Fruit fly (Drosophila melanogaster) whole organism, embryonic: ENCODE results near the gene CG13898.

ENCODE experiments used
- Bgb ChIP-seq: fragments of 200-800 bp; sonication (Bioruptor generic); IDR thresholded peaks from 2 replicates; pipeline ENCODE4 v1.3.6; 2022; ENCODE audit warnings: missing biosample characterization, missing genetic modification characterization; ENCODE audit not compliant: partially characterized antibody
- CG11085 ChIP-seq: fragments of 200-800 bp; sonication (Bioruptor generic); IDR thresholded peaks from 2 replicates; pipeline ENCODE4 v1.3.6; 2022; ENCODE audit warnings: missing biosample characterization, missing genetic modification characterization
- CG13287 ChIP-seq: fragments of 200-800 bp; sonication (Bioruptor generic); IDR thresholded peaks from 2 replicates; pipeline ENCODE4 v1.3.6; 2022; ENCODE audit warnings: missing biosample characterization, missing genetic modification characterization; ENCODE audit not compliant: partially characterized antibody
- CG15514 ChIP-seq: fragments of 200-800 bp; sonication (Bioruptor generic); optimal IDR thresholded peaks from 3 replicates; lab custom pipeline; 2017; ENCODE audit warnings: missing biosample characterization, missing genetic modification characterization, mild to moderate bottlenecking, moderate library complexity, missing genetic modification reagents
- CG15696 ChIP-seq: fragments of 200-800 bp; sonication (Bioruptor generic); optimal IDR thresholded peaks from 2 replicates; lab custom pipeline; 2019; ENCODE audit warnings: missing biosample characterization, mild to moderate bottlenecking, missing genetic modification characterization, moderate library complexity
- CG17328 ChIP-seq: fragments of 200-800 bp; sonication (Bioruptor generic); IDR thresholded peaks from 2 replicates; pipeline ENCODE4 v1.3.6; 2022; ENCODE audit warnings: missing biosample characterization, missing genetic modification characterization
- CG17359 ChIP-seq: fragments of 200-800 bp; sonication (Bioruptor generic); optimal IDR thresholded peaks from 3 replicates; lab custom pipeline; 2018; ENCODE audit warnings: missing biosample characterization, mild to moderate bottlenecking, missing genetic modification characterization, moderate library complexity
- CG17802 ChIP-seq: fragments of 200-800 bp; sonication (Bioruptor generic); optimal IDR thresholded peaks from 2 replicates; lab custom pipeline; 2018; ENCODE audit warnings: missing biosample characterization, mild to moderate bottlenecking, missing genetic modification characterization, moderate library complexity
- CG1792 ChIP-seq: fragments of 200-800 bp; sonication (Bioruptor generic); optimal IDR thresholded peaks from 2 replicates; lab custom pipeline; 2016; ENCODE audit warnings: missing biosample characterization, missing genetic modification characterization
- CG34224 ChIP-seq: fragments of 200-800 bp; sonication (Bioruptor generic); IDR thresholded peaks from 3 replicates; pipeline ENCODE4 v1.3.6; 2022; ENCODE audit warnings: missing biosample characterization, missing genetic modification characterization; ENCODE audit not compliant: partially characterized antibody
- CG4360 ChIP-seq: fragments of 200-800 bp; sonication (Bioruptor generic); IDR thresholded peaks from 2 replicates; pipeline ENCODE4 v1.3.6; 2022; ENCODE audit warnings: missing biosample characterization, missing genetic modification characterization
- CG4404 ChIP-seq: fragments of 200-800 bp; sonication (Bioruptor generic); IDR thresholded peaks from 2 replicates; pipeline ENCODE4 v1.3.6; 2022; ENCODE audit warnings: missing biosample characterization, missing genetic modification characterization
- CG4424 ChIP-seq: fragments of 200-800 bp; sonication (Bioruptor generic); optimal IDR thresholded peaks from 3 replicates; lab custom pipeline; 2016; ENCODE audit warnings: missing biosample characterization, missing genetic modification characterization
- CG8089 ChIP-seq: fragments of 200-800 bp; sonication (Bioruptor generic); optimal IDR thresholded peaks from 3 replicates; lab custom pipeline; 2016; ENCODE audit warnings: missing biosample characterization, missing genetic modification characterization
- CoRest ChIP-seq: fragments of 200-800 bp; sonication (Bioruptor generic); optimal IDR thresholded peaks from 3 replicates; lab custom pipeline; 2018; ENCODE audit warnings: missing biosample characterization, mild to moderate bottlenecking, missing genetic modification characterization, moderate library complexity
- Dbx ChIP-seq: fragments of 200-800 bp; sonication (Bioruptor generic); IDR thresholded peaks from 3 replicates; pipeline ENCODE4 v1.3.6; 2022; ENCODE audit warnings: missing biosample characterization, missing genetic modification characterization
- Fer1 ChIP-seq: fragments of 200-800 bp; sonication (Bioruptor generic); optimal IDR thresholded peaks from 2 replicates; lab custom pipeline; 2017; ENCODE audit warnings: missing biosample characterization, mild to moderate bottlenecking, missing genetic modification characterization
- H15 ChIP-seq: fragments of 200-800 bp; sonication (Bioruptor generic); IDR thresholded peaks from 3 replicates; pipeline ENCODE4 v1.3.6; 2022; ENCODE audit warnings: missing biosample characterization, missing genetic modification characterization
- HmgD ChIP-seq: fragments of 200-800 bp; sonication (Bioruptor generic); optimal IDR thresholded peaks from 3 replicates; lab custom pipeline; 2016; ENCODE audit warnings: missing biosample characterization, missing genetic modification characterization
- Hmr ChIP-seq: fragments of 200-800 bp; sonication (Bioruptor generic); optimal IDR thresholded peaks from 3 replicates; lab custom pipeline; 2017; ENCODE audit warnings: mild to moderate bottlenecking, missing biosample characterization, missing genetic modification reagents, missing genetic modification characterization
- MBD-R2 ChIP-seq: fragments of 200-800 bp; sonication (Bioruptor generic); IDR thresholded peaks from 2 replicates; pipeline ENCODE4 v1.3.6; 2022; ENCODE audit warnings: missing biosample characterization, missing genetic modification characterization
- Nf-YC ChIP-seq: fragments of 200-800 bp; optimal IDR thresholded peaks from 3 replicates; lab custom pipeline; 2019; ENCODE audit warnings: missing biosample characterization, mild to moderate bottlenecking, missing genetic modification characterization, moderate library complexity
- Pdp1 ChIP-seq, 2 experiments: fragments of 200-800 bp; sonication (Bioruptor generic); optimal IDR thresholded peaks; 3 replicates each; lab custom pipeline; 2016; ENCODE audit warnings: missing biosample characterization in 2 of 2, missing genetic modification characterization in 2 of 2, mild to moderate bottlenecking in 1 of 2, moderate library complexity in 1 of 2
- Rx ChIP-seq: fragments of 200-800 bp; sonication (Bioruptor generic); IDR thresholded peaks from 2 replicates; pipeline ENCODE4 v1.3.6; 2022; ENCODE audit warnings: missing biosample characterization, missing genetic modification characterization
- Sin3A ChIP-seq: fragments of >200 bp; optimal IDR thresholded peaks from 2 replicates; lab custom pipeline; 2018
- Sry-β ChIP-seq: fragments of 200-800 bp; sonication (Bioruptor generic); optimal IDR thresholded peaks from 2 replicates; lab custom pipeline; 2018; ENCODE audit warnings: missing biosample characterization, mild to moderate bottlenecking, missing genetic modification characterization, moderate library complexity
- Xbp1 ChIP-seq: fragments of 200-800 bp; sonication (Bioruptor generic); optimal IDR thresholded peaks from 3 replicates; lab custom pipeline; 2016; ENCODE audit warnings: missing biosample characterization, mild to moderate bottlenecking, missing genetic modification characterization
- amos ChIP-seq: fragments of 200-800 bp; sonication (Bioruptor generic); IDR thresholded peaks from 2 replicates; pipeline ENCODE4 v1.3.6; 2022; ENCODE audit warnings: missing biosample characterization, missing genetic modification characterization; ENCODE audit not compliant: partially characterized antibody
- bbx ChIP-seq: fragments of 200-800 bp; sonication (Bioruptor generic); IDR thresholded peaks from 2 replicates; pipeline ENCODE4 v1.3.6; 2022; ENCODE audit warnings: missing biosample characterization, missing genetic modification characterization; ENCODE audit not compliant: partially characterized antibody
- chinmo ChIP-seq: fragments of 200-800 bp; sonication (Bioruptor generic); IDR thresholded peaks from 4 replicates; pipeline ENCODE4 v1.3.6; 2022; ENCODE audit warnings: missing biosample characterization, missing genetic modification characterization; ENCODE audit not compliant: partially characterized antibody
- danr ChIP-seq: fragments of 200-800 bp; sonication (Bioruptor generic); IDR thresholded peaks from 2 replicates; pipeline ENCODE4 v1.3.6; 2022; ENCODE audit warnings: missing biosample characterization, missing genetic modification characterization
- disco-r ChIP-seq: fragments of 200-800 bp; sonication (Bioruptor generic); optimal IDR thresholded peaks from 2 replicates; lab custom pipeline; 2016; ENCODE audit warnings: missing biosample characterization, missing genetic modification characterization
- esg ChIP-seq: fragments of 200-800 bp; sonication (Bioruptor generic); conservative IDR thresholded peaks from 2 replicates; pipeline ENCODE4 v1.3.6; 2022; ENCODE audit warnings: missing biosample characterization, missing genetic modification characterization
- ewg ChIP-seq: fragments of 200-800 bp; sonication (Bioruptor generic); optimal IDR thresholded peaks from 3 replicates; lab custom pipeline; 2017; ENCODE audit warnings: mild to moderate bottlenecking, missing biosample characterization, missing genetic modification reagents, missing genetic modification characterization
- fd96Cb ChIP-seq: fragments of 200-800 bp; sonication (Bioruptor generic); optimal IDR thresholded peaks from 2 replicates; lab custom pipeline; 2018; ENCODE audit warnings: missing biosample characterization, mild to moderate bottlenecking, missing genetic modification characterization, moderate library complexity
- gsb ChIP-seq: fragments of 200-800 bp; sonication (Bioruptor generic); IDR thresholded peaks from 2 replicates; pipeline ENCODE4 v1.3.6; 2022; ENCODE audit warnings: missing biosample characterization, missing genetic modification characterization
- kah ChIP-seq: fragments of 200-800 bp; sonication (Bioruptor generic); optimal IDR thresholded peaks from 2 replicates; lab custom pipeline; 2018; ENCODE audit warnings: missing biosample characterization, mild to moderate bottlenecking, missing genetic modification characterization
- odd ChIP-seq: fragments of 200-800 bp; sonication (Bioruptor generic); optimal IDR thresholded peaks from 2 replicates; lab custom pipeline; 2017; ENCODE audit warnings: missing biosample characterization, mild to moderate bottlenecking, missing genetic modification characterization
- pum ChIP-seq: fragments of 200-800 bp; sonication (Bioruptor generic); optimal IDR thresholded peaks from 2 replicates; lab custom pipeline; 2016; ENCODE audit warnings: missing biosample characterization, missing genetic modification characterization
- pzg ChIP-seq: fragments of 200-800 bp; sonication (Bioruptor generic); optimal IDR thresholded peaks from 3 replicates; lab custom pipeline; 2018; ENCODE audit warnings: missing biosample characterization, mild to moderate bottlenecking, missing genetic modification characterization, moderate library complexity
- scrt ChIP-seq: fragments of 200-800 bp; sonication (Bioruptor generic); optimal IDR thresholded peaks from 2 replicates; lab custom pipeline; 2018; ENCODE audit warnings: missing biosample characterization, mild to moderate bottlenecking, missing genetic modification characterization, moderate library complexity
- sob ChIP-seq: fragments of 200-800 bp; sonication (Bioruptor generic); IDR thresholded peaks from 2 replicates; pipeline ENCODE4 v1.3.6; 2022; ENCODE audit warnings: missing biosample characterization, missing genetic modification characterization
- tio ChIP-seq: fragments of 200-800 bp; sonication (Bioruptor generic); optimal IDR thresholded peaks from 2 replicates; lab custom pipeline; 2017; ENCODE audit warnings: missing biosample characterization, missing genetic modification characterization, inconsistent platforms
- tll ChIP-seq, 2 experiments: fragments of 200-800 bp in 1 of 2; fragments of >200 bp in 1 of 2; sonication (Bioruptor generic) in 1 of 2; optimal IDR thresholded peaks; 2 replicates each; lab custom pipeline; 2017 to 2019; ENCODE audit warnings: missing biosample characterization in 2 of 2, missing genetic modification characterization in 2 of 2, mild to moderate bottlenecking in 1 of 2, moderate library complexity in 1 of 2
- unc-4 ChIP-seq: fragments of 200-800 bp; sonication (Bioruptor generic); IDR thresholded peaks from 2 replicates; pipeline ENCODE4 v1.3.6; 2022; ENCODE audit warnings: missing biosample characterization, missing genetic modification characterization; ENCODE audit not compliant: partially characterized antibody
- vfl ChIP-seq: fragments of 200-800 bp; sonication (Bioruptor generic); optimal IDR thresholded peaks from 2 replicates; lab custom pipeline; 2016; ENCODE audit warnings: missing biosample characterization, missing genetic modification characterization
- wek ChIP-seq: fragments of 200-800 bp; sonication (Bioruptor generic); optimal IDR thresholded peaks from 3 replicates; lab custom pipeline; 2018; ENCODE audit warnings: missing biosample characterization, mild to moderate bottlenecking, missing genetic modification characterization, moderate library complexity

CG13898 gene

DNA sequence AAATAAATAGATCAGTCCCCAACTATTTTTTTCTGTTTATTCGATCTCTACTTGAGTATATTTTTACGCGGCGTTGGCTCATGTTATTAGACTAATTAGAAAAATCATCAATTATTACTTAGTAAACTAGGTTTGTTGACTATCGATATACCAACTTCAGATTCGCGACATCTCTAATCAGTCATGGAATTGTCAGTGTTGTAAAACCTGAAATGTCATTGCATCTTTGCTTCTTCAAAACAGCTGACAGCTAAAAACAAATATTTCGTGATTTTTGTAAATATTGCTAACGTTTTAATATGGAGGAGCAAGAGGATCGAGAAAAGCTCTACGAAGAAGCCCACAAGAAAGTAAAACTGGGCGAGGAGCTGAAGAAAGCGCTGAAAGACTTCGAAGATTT, 30.0 kb upstream of the CG13898 start, which contains the start of gene CG42553 (continued):
- peak; percentile 84 for TF ChIP-seq Sry-β
- TF ChIP-seq Rx (GFP tag; lab: Robert Waterston, UW): no peak
- no peak for TF ChIP-seq CG4404 (GFP tag; lab: Robert Waterston, UW)
- TF ChIP-seq kah (GFP tag; lab: Kevin White, UChicago): no peak
- no peak for TF ChIP-seq HmgD (GFP tag; lab: Kevin White, UChicago)
- peak; percentile 71 for TF ChIP-seq bbx (GFP tag; lab: Robert Waterston, UW)
- no peak for TF ChIP-seq tll (GFP tag; optimal IDR thresholded peaks at IDR 0.05; lab: Kevin White, UChicago)
- peak; percentile 10 for TF ChIP-seq Fer1 (GFP tag; lab: Kevin White, UChicago)
- TF ChIP-seq pzg: peak; percentile 52
- TF ChIP-seq amos (GFP tag; lab: Robert Waterston, UW): peak; percentile 60; the same call in 1 of the 2 replicates
- no peak for TF ChIP-seq H15 (GFP tag; lab: Robert Waterston, UW)
- peak; percentile 47 for TF ChIP-seq CG13287 (GFP tag; lab: Robert Waterston, UW)
- TF ChIP-seq Sin3A: no peak
- TF ChIP-seq esg: no peak
- no peak for TF ChIP-seq CG11085 (GFP tag; lab: Robert Waterston, UW)
- peak; percentile 42 for TF ChIP-seq Bgb (GFP tag; lab: Robert Waterston, UW)

DNA sequence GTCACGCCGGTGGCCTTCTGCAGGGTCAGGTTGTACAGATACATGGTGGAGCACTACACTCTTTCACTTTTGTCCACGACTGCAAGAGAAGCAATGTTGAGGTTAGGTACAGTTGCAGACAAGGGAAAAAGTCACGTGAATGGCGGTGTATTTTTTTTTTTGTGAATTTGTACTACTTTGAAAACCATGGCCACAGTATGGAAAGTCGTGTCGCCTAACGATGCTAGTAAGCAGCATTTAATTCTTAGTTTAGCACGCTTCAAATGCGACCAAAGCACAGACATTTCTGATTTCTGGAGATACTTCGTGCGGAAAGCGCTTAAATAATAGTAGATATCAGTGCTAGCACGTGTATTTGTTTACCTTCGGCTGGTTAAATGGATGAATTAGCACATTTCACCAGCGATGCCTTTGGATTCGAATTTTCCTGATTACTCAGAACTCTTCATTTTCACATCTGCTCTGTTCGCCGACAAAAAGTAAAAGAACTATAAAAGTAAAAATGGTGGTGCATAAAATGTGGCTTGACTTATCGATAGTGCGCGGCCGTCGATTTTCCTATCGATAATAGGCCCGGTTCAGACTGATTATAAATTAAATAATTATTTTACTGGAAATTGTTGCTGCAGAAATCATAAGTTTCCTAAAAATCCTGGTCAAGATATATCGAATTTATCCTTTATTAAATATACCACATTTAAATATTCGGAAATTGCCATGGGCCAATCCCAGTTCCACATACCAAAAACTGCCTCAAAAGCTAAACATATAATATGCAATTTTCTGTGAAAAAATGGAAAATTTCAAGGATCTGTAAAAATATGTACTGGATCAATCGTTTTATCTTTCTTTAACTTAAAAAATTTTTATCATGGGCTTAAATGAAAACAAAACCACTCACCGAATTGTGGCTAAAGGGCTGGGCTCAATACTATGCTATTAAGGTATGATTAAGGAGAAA, 29.3 kb upstream of the CG13898 start, which contains the start of gene Sf3b3:
TSS of gene Sf3b3 (minus strand) at position 489 of the 961 bp plus-strand sequence.
- 0 out of 2 replicates have a peak, but pooled peaks have one; percentile 4 for TF ChIP-seq CG17328 (GFP tag; lab: Robert Waterston, UW)
- peak; percentile 23 for TF ChIP-seq CG4424
- no peak for TF ChIP-seq CG15696 (tag; lab: Kevin White, UChicago)
- TF ChIP-seq sob (GFP tag; lab: Robert Waterston, UW): peak; percentile 53
- no peak for TF ChIP-seq Hmr (GFP tag; lab: Kevin White, UChicago)
- TF ChIP-seq unc-4 (GFP tag; lab: Robert Waterston, UW): peak; percentile 50
- TF ChIP-seq tio (GFP tag; lab: Kevin White, UChicago): no peak
- TF ChIP-seq pum (GFP tag; lab: Kevin White, UChicago): no peak
- no peak for TF ChIP-seq wek (GFP tag; lab: Kevin White, UChicago)
- TF ChIP-seq Pdp1 (GFP tag; optimal IDR thresholded peaks at IDR 0.05; lab: Kevin White, UChicago): peak; percentile 7 to 24
- peak; percentile 57 for TF ChIP-seq CG15514
- TF ChIP-seq Nf-YC (tag; lab: Kevin White, UChicago): no peak
- TF ChIP-seq CG17359 (tag; lab: Kevin White, UChicago): no peak
- TF ChIP-seq CG17802 (tag; lab: Kevin White, UChicago): peak; percentile 99
- no peak for TF ChIP-seq disco-r (GFP tag; lab: Kevin White, UChicago)
- TF ChIP-seq fd96Cb: no peak
- TF ChIP-seq odd (GFP tag; lab: Kevin White, UChicago): no peak
- 0 out of 4 replicates have a peak, but pooled peaks have one; percentile 10 for TF ChIP-seq chinmo
- TF ChIP-seq CG1792: no peak
- TF ChIP-seq vfl (GFP tag; lab: Kevin White, UChicago): no peak
- TF ChIP-seq ewg (GFP tag; lab: Kevin White, UChicago): no peak
- no peak for TF ChIP-seq CoRest
- TF ChIP-seq scrt (GFP tag; lab: Kevin White, UChicago): no peak
- no peak for TF ChIP-seq danr
- TF ChIP-seq CG8089: no peak
- TF ChIP-seq MBD-R2: 0 out of 2 replicates have a peak, but pooled peaks have one; percentile 27
- no peak for TF ChIP-seq CG4360
- TF ChIP-seq Xbp1: no peak
- peak; percentile 60; the same call in 1 of the 3 replicates for TF ChIP-seq Dbx (GFP tag; lab: Robert Waterston, UW)
- peak; percentile 38 for TF ChIP-seq CG34224
- no peak for TF ChIP-seq gsb (GFP tag; lab: Robert Waterston, UW)
